Worm (Caenorhabditis elegans) whole organism, L4 larva: ENCODE measurements around the gene ZK697.1.
A peak's percentile ranks its signal among the peaks of the same experiment; 100 is the strongest.

ENCODE experiments used
- F37D6.2 ChIP-seq: sonication (generic microtip); optimal IDR thresholded peaks from 2 replicates; lab custom pipeline; 2016; ENCODE audit warnings: mild to moderate bottlenecking, missing genetic modification characterization, missing compliant biosample characterization
- dve-1 ChIP-seq: sonication (generic microtip); optimal IDR thresholded peaks from 2 replicates; lab custom pipeline; 2017; ENCODE audit warnings: antibody characterized with exemption, mild to moderate bottlenecking, missing genetic modification characterization, missing compliant biosample characterization; ENCODE audit not compliant: insufficient read depth
- hlh-30 ChIP-seq: sonication (generic microtip); optimal IDR thresholded peaks from 2 replicates; lab custom pipeline; 2017; ENCODE audit warnings: antibody characterized with exemption, mild to moderate bottlenecking, missing genetic modification characterization, missing compliant biosample characterization; ENCODE audit not compliant: insufficient read depth
- lin-38 ChIP-seq: fragments of 200-800 bp; sonication (Bioruptor generic); IDR thresholded peaks from 2 replicates; pipeline ENCODE4 v1.3.6; 2022; ENCODE audit warnings: missing genetic modification reagents, missing genetic modification characterization, missing compliant biosample characterization
- lin-39 ChIP-seq: fragments of 150-350 bp; optimal IDR thresholded peaks from 2 replicates; lab custom pipeline; 2014; ENCODE audit warnings: missing biosample characterization, missing genetic modification reagents, missing genetic modification characterization
- set-16 ChIP-seq: fragments of 200-800 bp; sonication (Bioruptor generic); IDR thresholded peaks from 2 replicates; pipeline ENCODE4 v1.3.6; 2022; ENCODE audit warnings: missing genetic modification reagents, missing genetic modification characterization, missing compliant biosample characterization
- unc-39 ChIP-seq: sonication (generic microtip); optimal IDR thresholded peaks from 2 replicates; lab custom pipeline; 2017; ENCODE audit warnings: missing biosample characterization, missing genetic modification characterization

- TF ChIP-seq hlh-30 (peak; percentile 93), set-16 (GFP tag; lab: Robert Waterston, UW) (no peak), lin-39 (tag; lab: Kevin White, UChicago) (no peak), dve-1 (tag; lab: Kevin White, UChicago) (peak; percentile 46), F37D6.2 (tag; lab: Kevin White, UChicago) (no peak), lin-38 (GFP tag; lab: Robert Waterston, UW) (no peak), unc-39 (tag; lab: Kevin White, UChicago) (no peak)
Measured at ce11 chrV:1771727-1772126, 19.1 kb downstream of the ZK697.1 start, which contains the start of gene dhs-13.
